Fruit fly (Drosophila melanogaster): ENCODE data around the gene CG1092.

CG1092 gene

DNA sequence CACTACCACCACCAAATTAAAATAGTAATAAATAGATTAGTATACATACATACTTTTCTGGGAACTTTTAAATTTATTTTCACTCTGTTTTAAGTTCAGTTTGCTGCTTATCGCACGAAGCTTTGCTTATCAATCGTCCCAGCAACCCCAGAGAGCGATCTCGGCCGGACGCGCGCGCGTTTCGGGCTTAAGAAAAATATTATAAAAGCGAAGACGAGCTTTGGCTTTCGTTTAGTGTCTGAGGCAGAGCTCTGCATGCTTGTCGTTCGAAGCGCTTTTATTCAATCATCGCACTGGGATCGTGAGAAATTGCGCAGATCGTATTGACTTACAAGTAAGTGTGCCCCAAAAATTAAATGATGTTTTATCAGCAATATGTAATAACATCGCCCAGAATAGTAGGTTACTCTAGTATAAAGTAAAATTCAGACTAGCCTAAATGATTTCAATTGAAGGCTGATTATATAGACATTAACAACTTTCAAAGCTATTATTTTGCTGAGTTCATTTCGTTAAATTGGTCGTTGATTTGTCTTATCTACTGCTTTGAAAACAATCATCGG lies 31.5 kb upstream of the CG1092 start, which contains the start of gene Gel:
TSS of gene Gel (plus strand) at position 227 of the 563 bp plus-strand sequence.
- TF ChIP-seq cic (GFP tag; optimal IDR thresholded peaks at IDR 0.05) (peak; percentile 53), Mnt (GFP tag; optimal IDR thresholded peaks at IDR 0.05) (peak; percentile 15), Crg-1 (GFP tag; optimal IDR thresholded peaks at IDR 0.05) (no peak)

DNA sequence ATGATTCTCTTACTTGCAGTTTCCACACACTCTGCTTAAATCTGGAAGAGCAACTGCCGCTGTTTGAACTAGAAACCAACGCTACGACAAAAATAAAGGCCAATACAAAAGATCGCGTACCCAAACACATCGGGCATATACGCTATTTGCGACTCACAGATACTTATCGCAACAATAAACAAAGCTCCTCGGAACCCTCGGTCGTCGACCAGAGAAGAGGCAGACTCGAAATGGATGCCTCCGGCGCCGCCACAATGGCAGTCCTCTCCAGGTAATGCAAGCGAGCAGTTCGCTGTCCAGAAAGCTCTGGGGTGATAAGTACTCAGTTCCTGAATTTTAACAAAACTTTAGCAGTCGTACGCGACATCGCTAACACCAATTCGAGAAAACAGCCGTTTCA lies 30.0 kb upstream of the CG1092 start:
- TF ChIP-seq Clk (GFP tag; optimal IDR thresholded peaks at IDR 0.05) (no peak), cic (GFP tag; optimal IDR thresholded peaks at IDR 0.05) (peak; percentile 58), kay (GFP tag; ENCODE audit: borderline replicate concordance) (no peak), tj (GFP tag; optimal IDR thresholded peaks at IDR 0.05) (no peak), CG12768 (GFP tag; optimal IDR thresholded peaks at IDR 0.05) (peak; percentile 56), pad (GFP tag; optimal IDR thresholded peaks at IDR 0.05) (no peak), CG1620 (GFP tag; optimal IDR thresholded peaks at IDR 0.05) (no peak), Crg-1 (GFP tag; optimal IDR thresholded peaks at IDR 0.05) (no peak), CG11617 (GFP tag; optimal IDR thresholded peaks at IDR 0.05) (no peak), bab1 (GFP tag; optimal IDR thresholded peaks at IDR 0.05) (no peak), CG5204 (GFP tag; optimal IDR thresholded peaks at IDR 0.05) (no peak), CG33017 (tag; optimal IDR thresholded peaks at IDR 0.05) (peak; percentile 22), CG14711 (tag; optimal IDR thresholded peaks at IDR 0.05) (no peak), cnc (optimal IDR thresholded peaks at IDR 0.05) (no peak), Mnt (GFP tag; optimal IDR thresholded peaks at IDR 0.05) (peak; percentile 18), ovo (GFP tag; optimal IDR thresholded peaks at IDR 0.05) (no peak), CG7101 (tag; optimal IDR thresholded peaks at IDR 0.05) (no peak), toe (GFP tag; optimal IDR thresholded peaks at IDR 0.05) (no peak), CG7045 (GFP tag; optimal IDR thresholded peaks at IDR 0.05) (peak; percentile 10)

DNA sequence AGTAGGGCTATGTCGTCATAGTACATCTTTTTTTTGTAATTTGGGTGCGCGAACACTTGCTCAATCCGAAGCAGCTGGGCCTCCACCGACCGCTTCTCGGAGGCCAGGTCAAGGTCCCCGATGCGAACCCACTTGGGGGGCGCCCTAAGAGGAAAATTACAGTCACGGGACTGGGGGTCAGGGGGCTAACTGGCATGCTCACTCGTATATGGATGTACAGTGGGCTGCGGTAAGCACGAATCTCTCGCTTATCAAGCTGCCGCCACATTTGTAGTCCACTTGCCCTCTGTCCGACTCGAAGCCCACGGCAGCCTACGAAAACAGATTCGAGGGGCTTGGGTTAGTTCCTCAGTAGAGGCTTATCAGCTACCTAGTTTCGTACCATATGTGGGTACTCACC lies 24.8 kb upstream of the CG1092 start:
- no peak for TF ChIP-seq Crg-1 (GFP tag; optimal IDR thresholded peaks at IDR 0.05)
- no peak for TF ChIP-seq Clk (GFP tag; optimal IDR thresholded peaks at IDR 0.05)
- no peak for TF ChIP-seq CG7045 (GFP tag; optimal IDR thresholded peaks at IDR 0.05)
- TF ChIP-seq bab1 (GFP tag; optimal IDR thresholded peaks at IDR 0.05) = no peak
- no peak for TF ChIP-seq CG14711 (tag; optimal IDR thresholded peaks at IDR 0.05)
- TF ChIP-seq cnc (optimal IDR thresholded peaks at IDR 0.05) = no peak
- TF ChIP-seq kay (GFP tag; ENCODE audit: borderline replicate concordance) = no peak
- TF ChIP-seq pad (GFP tag; optimal IDR thresholded peaks at IDR 0.05) = no peak
- TF ChIP-seq Hr96 (GFP tag; optimal IDR thresholded peaks at IDR 0.05) = no peak
- no peak for TF ChIP-seq ovo (GFP tag; optimal IDR thresholded peaks at IDR 0.05)
- no peak for TF ChIP-seq toe (GFP tag; optimal IDR thresholded peaks at IDR 0.05)
- TF ChIP-seq Mnt (GFP tag; optimal IDR thresholded peaks at IDR 0.05) = no peak
- TF ChIP-seq CG33017 (tag; optimal IDR thresholded peaks at IDR 0.05) = no peak
- TF ChIP-seq CG5204 (GFP tag; optimal IDR thresholded peaks at IDR 0.05) = no peak

DNA sequence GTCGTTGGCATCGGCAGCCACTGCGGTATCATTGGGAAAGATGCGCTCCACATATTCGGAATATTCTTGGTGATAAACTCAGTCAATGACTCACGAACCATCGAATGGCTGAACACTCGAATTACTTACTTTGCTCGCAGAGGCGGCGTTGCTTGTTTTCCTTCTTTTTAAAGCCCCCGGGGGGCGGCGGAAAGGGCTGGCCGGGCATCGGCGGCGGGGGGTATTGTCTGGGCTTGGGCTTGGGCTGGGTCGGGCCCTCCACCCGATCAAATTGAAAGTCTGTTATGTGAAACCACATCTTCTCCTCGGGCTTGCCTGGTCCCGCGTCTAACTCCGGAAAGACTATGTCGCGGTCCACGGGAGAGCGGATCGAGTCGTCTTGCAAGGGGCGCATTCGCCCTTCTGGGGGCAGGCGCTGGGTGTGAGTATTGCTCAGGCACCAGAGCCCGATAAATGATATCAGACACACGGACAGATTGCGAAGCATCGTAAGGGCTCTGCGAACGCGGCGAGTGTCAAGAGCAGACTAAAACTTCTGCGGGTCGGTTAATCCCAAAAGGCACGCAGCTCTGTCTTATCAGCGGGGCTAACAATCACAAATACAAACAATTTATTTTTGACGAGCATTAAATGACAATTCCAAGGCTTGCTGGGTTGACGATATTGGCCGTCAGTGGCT lies 24.2 kb upstream of the CG1092 start, which contains the start of gene CG14642:
TSS of gene CG14642 (minus strand) at position 509 of the 679 bp plus-strand sequence.
- no peak for TF ChIP-seq CG5204 (GFP tag; optimal IDR thresholded peaks at IDR 0.05)
- no peak for TF ChIP-seq tj (GFP tag; optimal IDR thresholded peaks at IDR 0.05)
- TF ChIP-seq Crg-1 (GFP tag; optimal IDR thresholded peaks at IDR 0.05) = no peak
- no peak for TF ChIP-seq CG12768 (GFP tag; optimal IDR thresholded peaks at IDR 0.05)
- no peak for TF ChIP-seq CG33017 (tag; optimal IDR thresholded peaks at IDR 0.05)
- TF ChIP-seq cnc (optimal IDR thresholded peaks at IDR 0.05) = no peak
- TF ChIP-seq CG14711 (tag; optimal IDR thresholded peaks at IDR 0.05) = no peak
- no peak for TF ChIP-seq pad (GFP tag; optimal IDR thresholded peaks at IDR 0.05)
- no peak for TF ChIP-seq ovo (GFP tag; optimal IDR thresholded peaks at IDR 0.05)
- no peak for TF ChIP-seq kay (GFP tag; ENCODE audit: borderline replicate concordance)
- TF ChIP-seq CG1620 (GFP tag; optimal IDR thresholded peaks at IDR 0.05) = no peak
- TF ChIP-seq CG7045 (GFP tag; optimal IDR thresholded peaks at IDR 0.05) = no peak
- TF ChIP-seq cic (GFP tag; optimal IDR thresholded peaks at IDR 0.05) = no peak

DNA sequence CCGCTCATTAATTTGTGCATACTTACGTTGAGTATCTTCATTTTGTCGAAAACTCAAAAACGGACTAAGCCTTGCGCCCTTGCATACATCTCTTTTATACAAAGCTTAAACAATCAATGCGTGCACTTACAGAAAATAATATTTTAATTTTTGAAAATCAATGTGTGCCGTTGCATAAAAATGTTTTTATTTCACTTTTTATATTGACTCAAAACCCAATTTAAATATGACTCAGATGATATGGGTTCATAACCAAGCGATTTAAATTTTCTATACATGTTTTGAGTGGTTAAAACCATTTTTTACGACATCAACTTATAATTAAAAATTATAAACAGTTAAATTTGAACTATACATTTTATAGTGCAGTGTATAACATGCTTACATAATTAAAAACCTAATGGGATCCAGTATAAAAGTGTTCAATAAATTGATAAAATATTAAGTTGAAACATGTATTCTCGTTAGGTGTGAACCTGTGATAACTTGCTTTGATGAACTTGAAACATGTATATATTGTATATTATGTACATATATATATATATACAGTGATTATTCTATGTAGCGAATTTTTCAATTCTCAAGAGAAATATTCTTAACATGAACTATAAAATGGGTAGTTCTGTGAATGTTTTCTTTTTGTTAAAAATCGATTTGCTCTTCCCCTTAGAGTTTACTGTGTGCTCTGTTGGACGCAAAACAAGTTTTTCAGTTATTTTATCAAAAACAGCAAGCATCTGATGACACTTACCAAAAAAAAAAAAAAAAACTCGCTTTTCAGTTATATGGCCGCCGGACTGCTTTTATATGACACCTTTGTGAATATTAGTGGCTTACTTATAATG lies 23.3 kb upstream of the CG1092 start, which contains the start of gene CG34305:
TSS of gene CG34305 (minus strand) at position 51 of the 845 bp plus-strand sequence.
- TF ChIP-seq CG11617 (GFP tag; optimal IDR thresholded peaks at IDR 0.05) (no peak), tj (GFP tag; optimal IDR thresholded peaks at IDR 0.05) (no peak), CG33017 (tag; optimal IDR thresholded peaks at IDR 0.05) (no peak), CG12768 (GFP tag; optimal IDR thresholded peaks at IDR 0.05) (no peak)

DNA sequence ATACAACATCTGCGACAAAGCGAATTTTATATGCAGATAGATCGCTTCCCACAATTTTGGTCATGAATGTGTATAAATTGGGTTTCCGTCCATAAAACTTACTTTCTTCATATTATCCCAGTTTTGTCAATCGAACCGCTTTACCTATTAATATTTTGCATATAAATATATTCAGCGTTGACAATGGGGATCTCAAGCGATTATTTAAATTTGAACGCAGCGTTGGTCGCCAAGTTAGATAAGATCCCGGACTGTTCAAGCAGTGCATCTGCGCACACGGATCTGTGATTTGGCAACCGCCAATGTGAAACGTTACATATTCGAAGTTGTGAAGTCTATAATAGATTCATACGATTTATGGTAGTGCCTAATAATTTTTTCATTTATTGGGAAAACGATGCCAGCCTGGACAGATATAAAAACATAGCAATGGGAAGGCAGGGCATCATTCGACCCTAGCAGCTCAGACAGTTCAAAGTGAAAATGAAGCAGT lies 19.9 kb upstream of the CG1092 start, which contains the start of gene TwdlF:
TSS of gene TwdlF (plus strand) at position 443 of the 493 bp plus-strand sequence.
- TF ChIP-seq Mnt (GFP tag; optimal IDR thresholded peaks at IDR 0.05) (no peak), Crg-1 (GFP tag; optimal IDR thresholded peaks at IDR 0.05) (no peak), tj (GFP tag; optimal IDR thresholded peaks at IDR 0.05) (no peak), Clk (GFP tag; optimal IDR thresholded peaks at IDR 0.05) (no peak), CG11617 (GFP tag; optimal IDR thresholded peaks at IDR 0.05) (no peak), cnc (optimal IDR thresholded peaks at IDR 0.05) (no peak), bab1 (GFP tag; optimal IDR thresholded peaks at IDR 0.05) (no peak), CG33017 (tag; optimal IDR thresholded peaks at IDR 0.05) (no peak), CG5204 (GFP tag; optimal IDR thresholded peaks at IDR 0.05) (no peak), cic (GFP tag; optimal IDR thresholded peaks at IDR 0.05) (no peak), CG14711 (tag; optimal IDR thresholded peaks at IDR 0.05) (no peak), pad (GFP tag; optimal IDR thresholded peaks at IDR 0.05) (no peak), CG1620 (GFP tag; optimal IDR thresholded peaks at IDR 0.05) (no peak)
